Worm (Caenorhabditis elegans) whole organism, midembryonic: ENCODE results near the gene ttr-16.

ENCODE experiments used
- flt-1 ChIP-seq: fragments of 200-800 bp; sonication (Bioruptor generic); IDR thresholded peaks from 2 replicates; pipeline ENCODE4 v1.3.6; 2022; ENCODE audit warnings: missing genetic modification characterization, missing compliant biosample characterization
- klf-2 ChIP-seq: fragments of 200-800 bp; sonication (Bioruptor generic); conservative IDR thresholded peaks from 2 replicates; pipeline ENCODE4 v1.3.6; 2022; ENCODE audit warnings: missing genetic modification reagents, missing genetic modification characterization, missing compliant biosample characterization
- tab-1 ChIP-seq: fragments of 200-800 bp; sonication (Bioruptor generic); IDR thresholded peaks from 2 replicates; pipeline ENCODE4 v1.3.6; 2022; ENCODE audit warnings: missing genetic modification characterization, missing compliant biosample characterization

DNA sequence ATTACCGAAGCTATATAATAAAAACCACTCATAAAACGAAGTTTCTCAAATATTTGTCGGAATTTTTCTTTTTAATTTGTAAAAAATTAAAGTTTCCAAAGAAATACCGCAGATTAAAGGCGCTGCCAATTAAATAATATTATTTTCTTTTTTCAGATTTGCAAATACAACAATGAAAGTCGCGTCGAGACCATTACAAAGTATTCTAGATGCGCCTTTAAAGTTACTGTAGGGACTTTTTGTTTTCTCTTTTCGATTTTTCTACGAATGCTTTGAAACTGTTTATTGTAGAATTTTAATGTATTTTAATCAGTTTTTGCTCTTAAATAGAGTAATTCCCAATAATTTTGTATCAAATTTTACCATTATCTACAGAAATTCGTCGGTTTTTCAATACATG is 25.7 kb downstream of the ttr-16 start:
- TF ChIP-seq klf-2 (no peak), tab-1 (no peak), flt-1 (GFP tag; lab: Robert Waterston, UW) (no peak)
